Worm (Caenorhabditis elegans): ENCODE data around the gene B0303.14.

The B0303.14 gene

ce11 chrIII:8717231-8717694 is 1.3 kb upstream of the B0303.14 start, which contains the start of gene mrpl-11:
Gene mrpl-11 (plus strand): TSS chrIII:8717644.
- TF ChIP-seq flt-1 (GFP tag; IDR thresholded peaks at IDR 0.05) = no peak
- no peak for TF ChIP-seq ztf-29 (GFP tag; IDR thresholded peaks at IDR 0.05)
- no peak for TF ChIP-seq med-1 (GFP tag; optimal IDR thresholded peaks at IDR 0.05; ENCODE audit: insufficient read depth)
- TF ChIP-seq cog-1 (tag; optimal IDR thresholded peaks at IDR 0.05) = no peak
- no peak for TF ChIP-seq T22C8.4 (GFP tag; IDR thresholded peaks at IDR 0.05)
- no peak for TF ChIP-seq tab-1 (GFP tag; IDR thresholded peaks at IDR 0.05)

DNA sequence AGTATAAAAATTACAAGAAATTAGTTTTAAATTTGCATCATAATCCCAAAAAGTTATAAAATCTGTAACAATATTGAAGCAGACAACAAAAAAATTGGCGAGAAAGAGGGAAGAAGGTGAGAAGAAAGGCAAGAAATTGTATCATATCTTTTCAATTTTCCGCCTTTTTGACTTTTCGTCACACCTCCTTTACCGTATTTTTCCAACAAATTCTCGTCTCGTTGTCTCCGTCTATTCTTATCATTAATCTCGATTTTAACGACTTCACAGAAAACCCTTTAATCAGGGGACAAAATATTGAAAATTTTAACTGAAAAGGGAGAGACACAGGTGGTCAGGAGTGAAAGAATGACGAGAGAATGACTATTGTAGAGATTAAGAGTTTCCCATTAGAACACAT is 3.0 kb downstream of the B0303.14 start:
- TF ChIP-seq ztf-29 (GFP tag; IDR thresholded peaks at IDR 0.05) = no peak
- no peak for TF ChIP-seq med-1 (GFP tag; optimal IDR thresholded peaks at IDR 0.05; ENCODE audit: insufficient read depth)
- no peak for TF ChIP-seq ztf-23 (GFP tag; IDR thresholded peaks at IDR 0.05)
- no peak for TF ChIP-seq ref-1 (GFP tag; conservative IDR thresholded peaks at IDR 0.05)
- no peak for TF ChIP-seq T22C8.4 (GFP tag; IDR thresholded peaks at IDR 0.05)
- no peak for TF ChIP-seq tab-1 (GFP tag; IDR thresholded peaks at IDR 0.05)
- no peak for TF ChIP-seq cog-1 (tag; optimal IDR thresholded peaks at IDR 0.05)
- no peak for TF ChIP-seq klf-2 (GFP tag; conservative IDR thresholded peaks at IDR 0.05)
- TF ChIP-seq flt-1 (GFP tag; IDR thresholded peaks at IDR 0.05) = no peak

DNA sequence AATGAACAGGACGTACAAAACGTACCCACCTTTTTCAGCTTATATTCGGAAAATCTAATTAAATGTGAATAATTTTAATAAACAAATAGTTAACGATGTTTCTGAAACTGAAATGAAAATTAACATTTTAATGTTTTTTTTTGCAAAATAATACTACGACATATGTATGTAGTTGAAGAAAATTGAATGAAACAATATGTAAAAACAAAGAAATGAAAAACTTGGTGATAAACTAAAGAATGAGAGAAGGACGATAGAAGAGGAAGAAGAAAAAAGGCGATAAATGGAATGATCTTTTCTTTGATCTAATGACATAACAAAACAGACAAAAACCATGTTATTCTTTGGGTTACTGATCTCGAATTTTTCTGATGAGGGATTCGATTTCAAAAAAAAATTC is 5.7 kb downstream of the B0303.14 start, which contains the start of gene B0303.11:
TSS of gene B0303.11 (minus strand) at position 101 of the 400 bp plus-strand sequence.
- TF ChIP-seq med-1 (GFP tag; optimal IDR thresholded peaks at IDR 0.05; ENCODE audit: insufficient read depth) = no peak
- TF ChIP-seq ref-1 (GFP tag; conservative IDR thresholded peaks at IDR 0.05) = no peak
- no peak for TF ChIP-seq tab-1 (GFP tag; IDR thresholded peaks at IDR 0.05)
- no peak for TF ChIP-seq ztf-23 (GFP tag; IDR thresholded peaks at IDR 0.05)
- TF ChIP-seq flt-1 (GFP tag; IDR thresholded peaks at IDR 0.05) = no peak

DNA sequence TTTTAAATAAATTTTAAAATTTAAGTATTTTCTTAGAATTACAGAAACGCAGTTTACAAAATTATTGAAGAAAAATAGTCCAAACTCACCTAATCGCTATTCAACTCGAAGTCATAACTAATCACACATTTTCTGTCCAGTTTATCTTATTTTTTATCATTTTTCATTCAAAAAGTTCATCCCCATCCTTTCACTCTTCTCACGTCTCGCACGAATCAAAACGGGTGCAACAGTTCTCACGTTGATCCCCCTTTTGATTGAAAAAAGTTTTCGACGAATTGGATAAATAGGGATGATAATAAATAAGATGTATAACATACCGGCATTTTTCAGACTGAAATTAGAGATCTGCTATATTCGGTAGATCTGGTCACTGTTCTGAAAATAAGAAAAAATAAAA is 6.2 kb downstream of the B0303.14 start:
- TF ChIP-seq tab-1 (GFP tag; IDR thresholded peaks at IDR 0.05) = no peak
- TF ChIP-seq ztf-23 (GFP tag; IDR thresholded peaks at IDR 0.05) = no peak
- TF ChIP-seq ztf-29 (GFP tag; IDR thresholded peaks at IDR 0.05) = no peak
- TF ChIP-seq cog-1 (tag; optimal IDR thresholded peaks at IDR 0.05) = no peak
- TF ChIP-seq flt-1 (GFP tag; IDR thresholded peaks at IDR 0.05) = no peak
- TF ChIP-seq T22C8.4 (GFP tag; IDR thresholded peaks at IDR 0.05) = no peak
- TF ChIP-seq ref-1 (GFP tag; conservative IDR thresholded peaks at IDR 0.05) = no peak

DNA sequence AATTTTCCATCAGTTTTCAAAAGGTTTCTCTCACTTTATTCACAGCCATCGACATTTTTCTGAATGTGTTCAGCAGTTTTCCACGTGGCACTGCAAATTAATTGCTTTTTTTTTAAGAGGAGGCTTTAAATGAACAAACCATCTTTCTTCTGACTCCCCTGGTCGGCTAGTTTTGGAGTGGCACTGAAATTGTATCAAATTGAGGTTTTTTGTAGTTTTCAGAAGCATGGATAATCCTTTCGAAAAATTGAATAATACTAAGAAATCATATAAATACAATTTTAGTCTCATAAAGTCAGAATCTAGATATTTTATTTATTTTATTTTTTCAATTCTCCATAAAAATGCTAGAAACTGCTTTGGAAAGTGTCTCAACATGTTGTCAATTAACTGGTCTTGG is 11.2 kb downstream of the B0303.14 start, which contains the start of gene B0303.16:
TSS of gene B0303.16 (plus strand) at position 301 of the 400 bp plus-strand sequence.
- no peak for TF ChIP-seq ztf-23 (GFP tag; IDR thresholded peaks at IDR 0.05)
- TF ChIP-seq cog-1 (tag; optimal IDR thresholded peaks at IDR 0.05) = no peak
- TF ChIP-seq klf-2 (GFP tag; conservative IDR thresholded peaks at IDR 0.05) = no peak
- TF ChIP-seq flt-1 (GFP tag; IDR thresholded peaks at IDR 0.05) = no peak
- no peak for TF ChIP-seq ref-1 (GFP tag; conservative IDR thresholded peaks at IDR 0.05)
- TF ChIP-seq T22C8.4 (GFP tag; IDR thresholded peaks at IDR 0.05) = no peak
- TF ChIP-seq ztf-29 (GFP tag; IDR thresholded peaks at IDR 0.05) = no peak
- TF ChIP-seq med-1 (GFP tag; optimal IDR thresholded peaks at IDR 0.05; ENCODE audit: insufficient read depth) = no peak
- no peak for TF ChIP-seq tab-1 (GFP tag; IDR thresholded peaks at IDR 0.05)

ce11 chrIII:8700289-8700957 is 15.6 kb downstream of the B0303.14 start, which contains the start of the genes sdz-1 and vps-33.1:
Gene sdz-1 (minus strand): TSS chrIII:8700339.
Gene vps-33.1 (plus strand): TSS chrIII:8700927.
- no peak for TF ChIP-seq klf-2 (GFP tag; conservative IDR thresholded peaks at IDR 0.05)
- TF ChIP-seq flt-1 (GFP tag; IDR thresholded peaks at IDR 0.05) = no peak
- no peak for TF ChIP-seq cog-1 (tag; optimal IDR thresholded peaks at IDR 0.05)
- TF ChIP-seq T22C8.4 (GFP tag; IDR thresholded peaks at IDR 0.05) = no peak
- TF ChIP-seq ref-1 (GFP tag; conservative IDR thresholded peaks at IDR 0.05) = no peak
- TF ChIP-seq ztf-29 (GFP tag; IDR thresholded peaks at IDR 0.05) = no peak

- TF ChIP-seq ref-1 (GFP tag; conservative IDR thresholded peaks at IDR 0.05) = no peak
- TF ChIP-seq med-1 (GFP tag; optimal IDR thresholded peaks at IDR 0.05; ENCODE audit: insufficient read depth) = no peak
- no peak for TF ChIP-seq tab-1 (GFP tag; IDR thresholded peaks at IDR 0.05)
- TF ChIP-seq ztf-29 (GFP tag; IDR thresholded peaks at IDR 0.05) = no peak
- TF ChIP-seq ztf-23 (GFP tag; IDR thresholded peaks at IDR 0.05) = no peak
- TF ChIP-seq T22C8.4 (GFP tag; IDR thresholded peaks at IDR 0.05) = no peak
- TF ChIP-seq klf-2 (GFP tag; conservative IDR thresholded peaks at IDR 0.05) = no peak
- TF ChIP-seq flt-1 (GFP tag; IDR thresholded peaks at IDR 0.05) = no peak
- no peak for TF ChIP-seq cog-1 (tag; optimal IDR thresholded peaks at IDR 0.05)
These were observed 18.6 kb downstream of the B0303.14 start for ce11 chrIII:8697268-8697907.

DNA sequence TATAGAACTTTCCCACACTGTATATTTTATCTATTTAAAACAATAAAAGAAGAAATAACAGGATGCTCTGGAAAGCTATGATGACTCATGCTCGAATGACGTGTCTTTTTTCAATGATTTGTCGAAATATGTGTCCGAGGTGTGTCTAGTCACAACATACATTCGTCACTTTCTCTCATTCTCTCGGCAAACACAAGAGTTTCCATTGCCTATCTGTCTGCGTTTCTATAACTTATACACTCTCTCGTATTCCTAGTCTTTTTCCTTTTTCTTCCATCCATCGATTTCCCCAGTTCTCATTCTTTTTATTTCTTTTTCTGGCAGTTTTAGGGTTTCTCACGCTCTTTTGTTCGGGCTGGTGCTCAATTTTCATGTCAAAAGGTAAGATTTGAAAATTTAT is 19.3 kb downstream of the B0303.14 start:
- TF ChIP-seq klf-2 (GFP tag; conservative IDR thresholded peaks at IDR 0.05) = no peak
- TF ChIP-seq cog-1 (tag; optimal IDR thresholded peaks at IDR 0.05) = no peak
- TF ChIP-seq tab-1 (GFP tag; IDR thresholded peaks at IDR 0.05) = no peak
- TF ChIP-seq med-1 (GFP tag; optimal IDR thresholded peaks at IDR 0.05; ENCODE audit: insufficient read depth) = no peak
- TF ChIP-seq flt-1 (GFP tag; IDR thresholded peaks at IDR 0.05) = no peak
- TF ChIP-seq ref-1 (GFP tag; conservative IDR thresholded peaks at IDR 0.05) = no peak
- TF ChIP-seq ztf-29 (GFP tag; IDR thresholded peaks at IDR 0.05) = no peak
- TF ChIP-seq ztf-23 (GFP tag; IDR thresholded peaks at IDR 0.05) = no peak
- TF ChIP-seq T22C8.4 (GFP tag; IDR thresholded peaks at IDR 0.05) = no peak

DNA sequence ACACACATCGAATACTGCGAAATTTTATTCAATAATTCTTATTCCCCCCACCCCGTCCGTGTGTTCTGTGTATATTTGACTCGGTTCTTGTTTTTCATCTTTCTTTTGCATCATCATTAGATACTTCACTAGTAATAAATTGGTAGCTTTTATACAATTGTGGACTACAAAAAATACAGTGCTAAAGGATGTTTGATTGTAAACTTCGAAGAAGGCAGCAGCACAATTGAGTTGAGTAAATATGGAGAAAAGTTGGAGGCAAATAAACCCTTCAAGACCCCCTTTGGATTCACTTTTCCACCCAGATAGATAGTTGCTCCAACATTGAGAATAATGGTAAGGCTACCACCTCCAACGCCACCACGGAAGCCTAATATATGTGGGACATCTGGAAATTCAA is 22.7 kb downstream of the B0303.14 start, which contains the start of gene B0303.7:
TSS of gene B0303.7 (plus strand) at position 301 of the 400 bp plus-strand sequence.
- TF ChIP-seq ztf-29 (GFP tag; IDR thresholded peaks at IDR 0.05) (no peak), flt-1 (GFP tag; IDR thresholded peaks at IDR 0.05) (no peak)

DNA sequence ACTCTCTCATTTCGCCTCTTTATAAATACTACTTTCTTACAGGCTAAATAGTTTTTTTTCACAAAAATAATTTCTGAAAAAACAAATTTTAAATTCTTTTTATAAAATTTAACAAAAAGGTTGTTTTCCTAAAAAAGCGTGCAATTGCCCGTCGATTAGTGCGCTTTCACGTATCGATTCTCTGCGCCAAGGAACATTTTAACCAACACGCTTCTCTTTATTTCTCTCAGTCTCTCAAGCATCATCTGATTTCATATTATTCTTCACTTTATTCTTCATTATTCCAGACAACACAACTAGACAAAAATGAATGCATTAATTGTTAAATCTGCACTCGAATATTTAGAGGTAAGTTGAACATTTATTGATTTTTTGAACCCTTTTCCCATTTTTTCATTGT is 26.3 kb downstream of the B0303.14 start, which contains the start of gene B0303.4:
TSS of gene B0303.4 (plus strand) at position 196 of the 400 bp plus-strand sequence.
- TF ChIP-seq T22C8.4 (GFP tag; IDR thresholded peaks at IDR 0.05) (peak; percentile 67), med-1 (GFP tag; optimal IDR thresholded peaks at IDR 0.05; ENCODE audit: insufficient read depth) (no peak)
